Worm (Caenorhabditis elegans) whole organism, L1 larva: Measurements from ENCODE around the gene Y43F8C.16.
A peak's percentile ranks its signal among the peaks of the same experiment; 100 is the strongest.

Experiments
- C16A3.4 ChIP-seq: fragments of 150-350 bp; optimal IDR thresholded peaks from 2 replicates; lab custom pipeline; 2014; ENCODE audit warnings: missing biosample characterization, missing genetic modification characterization
- C34B4.2 ChIP-seq: sonication (generic microtip); optimal IDR thresholded peaks from 2 replicates; lab custom pipeline; 2017; ENCODE audit warnings: mild to moderate bottlenecking, missing genetic modification characterization, missing compliant biosample characterization
- F16B12.6 ChIP-seq: fragments of 150-350 bp; optimal IDR thresholded peaks from 2 replicates; lab custom pipeline; 2014; ENCODE audit warnings: missing biosample characterization, missing genetic modification characterization
- aha-1 ChIP-seq: fragments of 150-350 bp; optimal IDR thresholded peaks from 2 replicates; lab custom pipeline; 2014; ENCODE audit warnings: missing biosample characterization, missing genetic modification characterization
- alr-1 ChIP-seq: fragments of 200-800 bp; sonication (Bioruptor generic); optimal IDR thresholded peaks from 2 replicates; lab custom pipeline; 2018; ENCODE audit warnings: borderline replicate concordance, mild to moderate bottlenecking, missing genetic modification characterization, missing compliant biosample characterization
- blmp-1 ChIP-seq: fragments of 150-350 bp; optimal IDR thresholded peaks from 2 replicates; lab custom pipeline; 2014; ENCODE audit warnings: missing biosample characterization, missing genetic modification characterization
- ceh-82 ChIP-seq, 3 experiments: fragments of 150-350 bp in 1 of 3; sonication (generic microtip) in 2 of 3; optimal IDR thresholded peaks; 2 replicates each; lab custom pipeline; 2014 to 2017; ENCODE audit warnings: missing biosample characterization in 3 of 3, missing genetic modification characterization in 3 of 3
- ceh-90 ChIP-seq: sonication (generic microtip); optimal IDR thresholded peaks from 2 replicates; lab custom pipeline; 2016; ENCODE audit warnings: missing genetic modification characterization, missing compliant biosample characterization
- dsc-1 ChIP-seq: sonication (generic microtip); optimal IDR thresholded peaks from 2 replicates; lab custom pipeline; 2016; ENCODE audit warnings: mild to moderate bottlenecking, missing genetic modification characterization, missing compliant biosample characterization
- efl-1 ChIP-seq, 4 experiments: fragments of 150-350 bp; optimal IDR thresholded peaks in 3 of 4; peaks in 1 of 4; 1 replicate in 1 of 4; 2 replicates in 3 of 4; lab custom pipeline; 2014; ENCODE audit warnings: missing biosample characterization in 2 of 4, missing genetic modification characterization in 2 of 4, missing genetic modification reagents in 2 of 4
- efl-3 ChIP-seq: fragments of 200-800 bp; sonication (Bioruptor generic); optimal IDR thresholded peaks from 2 replicates; lab custom pipeline; 2018; ENCODE audit warnings: mild to moderate bottlenecking, missing genetic modification characterization, missing compliant biosample characterization
- fkh-10 ChIP-seq: sonication (generic microtip); optimal IDR thresholded peaks from 2 replicates; lab custom pipeline; 2017; ENCODE audit warnings: missing biosample characterization, missing genetic modification reagents, missing genetic modification characterization
- fkh-8 ChIP-seq: sonication (generic microtip); optimal IDR thresholded peaks from 2 replicates; lab custom pipeline; 2016; ENCODE audit warnings: mild to moderate bottlenecking, missing genetic modification characterization, missing compliant biosample characterization
- fos-1 ChIP-seq: fragments of 150-350 bp; optimal IDR thresholded peaks from 2 replicates; lab custom pipeline; 2014; ENCODE audit warnings: missing biosample characterization, missing genetic modification characterization
- grh-1 ChIP-seq: fragments of 200-800 bp; sonication (Bioruptor generic); IDR thresholded peaks from 2 replicates; pipeline ENCODE4 v1.3.6; 2022; ENCODE audit warnings: missing genetic modification reagents, missing genetic modification characterization, missing compliant biosample characterization
- hpl-2 ChIP-seq: fragments of 150-350 bp; optimal IDR thresholded peaks from 2 replicates; lab custom pipeline; 2014; ENCODE audit warnings: missing biosample characterization, missing genetic modification reagents, missing genetic modification characterization
- jun-1 ChIP-seq: fragments of 150-350 bp; optimal IDR thresholded peaks from 2 replicates; lab custom pipeline; 2014; ENCODE audit warnings: missing biosample characterization, missing genetic modification reagents, missing genetic modification characterization
- lin-15B ChIP-seq: fragments of 150-350 bp; sonication (generic microtip); optimal IDR thresholded peaks from 3 replicates; lab custom pipeline; 2014; ENCODE audit warnings: missing biosample characterization, missing genetic modification characterization
- lin-35 ChIP-seq, 2 experiments: fragments of 150-350 bp; optimal IDR thresholded peaks; 2 replicates each; lab custom pipeline; 2014; ENCODE audit warnings: missing biosample characterization in 2 of 2, missing genetic modification characterization in 2 of 2, missing genetic modification reagents in 2 of 2
- lsy-2 ChIP-seq, 2 experiments: fragments of 150-350 bp; optimal IDR thresholded peaks; 2 replicates each; lab custom pipeline; 2014; ENCODE audit warnings: missing biosample characterization in 2 of 2, missing genetic modification characterization in 2 of 2
- mdl-1 ChIP-seq, 2 experiments: fragments of 150-350 bp; optimal IDR thresholded peaks; 2 replicates each; lab custom pipeline; 2014 to 2017; ENCODE audit warnings: missing biosample characterization in 2 of 2, missing genetic modification characterization in 2 of 2, inconsistent platforms in 1 of 2
- nhr-19 ChIP-seq: fragments of 200-800 bp; sonication (Bioruptor generic); conservative IDR thresholded peaks from 2 replicates; pipeline ENCODE4 v1.3.6; 2022; ENCODE audit warnings: missing genetic modification characterization, missing compliant biosample characterization
- nhr-20 ChIP-seq: sonication (generic microtip); optimal IDR thresholded peaks from 2 replicates; lab custom pipeline; 2016; ENCODE audit warnings: mild to moderate bottlenecking, missing genetic modification characterization, missing compliant biosample characterization
- nhr-237 ChIP-seq: fragments of 150-350 bp; optimal IDR thresholded peaks from 2 replicates; lab custom pipeline; 2014; ENCODE audit warnings: missing biosample characterization, missing genetic modification characterization
- nhr-28 ChIP-seq: fragments of 150-350 bp; optimal IDR thresholded peaks from 2 replicates; lab custom pipeline; 2014; ENCODE audit warnings: missing biosample characterization, missing genetic modification characterization
- nhr-47 ChIP-seq: sonication (generic microtip); optimal IDR thresholded peaks from 2 replicates; lab custom pipeline; 2016; ENCODE audit warnings: mild to moderate bottlenecking, missing genetic modification characterization, moderate library complexity, missing compliant biosample characterization
- nhr-71 ChIP-seq: sonication (generic microtip); optimal IDR thresholded peaks from 2 replicates; lab custom pipeline; 2016; ENCODE audit warnings: mild to moderate bottlenecking, missing genetic modification characterization, moderate library complexity, missing compliant biosample characterization
- nhr-77 ChIP-seq: fragments of 150-350 bp; optimal IDR thresholded peaks from 2 replicates; lab custom pipeline; 2014; ENCODE audit warnings: missing biosample characterization, missing genetic modification characterization
- nhr-85 ChIP-seq: sonication (generic microtip); peaks from one replicate; lab custom pipeline; 2016; ENCODE audit warnings: missing genetic modification characterization, inconsistent platforms, missing compliant biosample characterization
- rnt-1 ChIP-seq: sonication (generic microtip); optimal IDR thresholded peaks from 2 replicates; lab custom pipeline; 2016; ENCODE audit warnings: mild to moderate bottlenecking, missing genetic modification characterization, moderate library complexity, missing compliant biosample characterization
- skn-1 ChIP-seq: fragments of 150-350 bp; optimal IDR thresholded peaks from 2 replicates; lab custom pipeline; 2014; ENCODE audit warnings: missing biosample characterization, missing genetic modification characterization
- snu-23 ChIP-seq: sonication (generic microtip); optimal IDR thresholded peaks from 2 replicates; lab custom pipeline; 2016; ENCODE audit warnings: missing genetic modification characterization, missing compliant biosample characterization
- swsn-7 ChIP-seq: sonication (generic microtip); optimal IDR thresholded peaks from 2 replicates; lab custom pipeline; 2016; ENCODE audit warnings: missing genetic modification characterization, missing compliant biosample characterization
- tbx-2 ChIP-seq: sonication (generic microtip); optimal IDR thresholded peaks from 2 replicates; lab custom pipeline; 2016; ENCODE audit warnings: missing genetic modification characterization, missing compliant biosample characterization
- unc-130 ChIP-seq: fragments of 150-350 bp; optimal IDR thresholded peaks from 2 replicates; lab custom pipeline; 2017; ENCODE audit warnings: missing biosample characterization, missing genetic modification characterization, inconsistent platforms
- unc-30 ChIP-seq: sonication (generic microtip); optimal IDR thresholded peaks from 2 replicates; lab custom pipeline; 2017; ENCODE audit warnings: missing biosample characterization, missing genetic modification characterization
- unc-62 ChIP-seq: fragments of 150-350 bp; optimal IDR thresholded peaks from 2 replicates; lab custom pipeline; 2014; ENCODE audit warnings: missing biosample characterization, missing genetic modification reagents, missing genetic modification characterization
- unc-86 ChIP-seq: sonication (generic microtip); optimal IDR thresholded peaks from 2 replicates; lab custom pipeline; 2016; ENCODE audit warnings: missing genetic modification characterization, missing compliant biosample characterization
- xbp-1 ChIP-seq: sonication (generic microtip); optimal IDR thresholded peaks from 2 replicates; lab custom pipeline; 2016; ENCODE audit warnings: missing genetic modification characterization, missing compliant biosample characterization
- ztf-11 ChIP-seq, 2 experiments: sonication (generic microtip); optimal IDR thresholded peaks; 2 replicates each; lab custom pipeline; 2016 to 2017; ENCODE audit warnings: missing genetic modification characterization in 2 of 2, missing biosample characterization in 1 of 2, missing compliant biosample characterization in 1 of 2
- ztf-4 ChIP-seq: fragments of 150-350 bp; optimal IDR thresholded peaks from 2 replicates; lab custom pipeline; 2014; ENCODE audit warnings: missing biosample characterization, missing genetic modification characterization

Gene Y43F8C.16

DNA sequence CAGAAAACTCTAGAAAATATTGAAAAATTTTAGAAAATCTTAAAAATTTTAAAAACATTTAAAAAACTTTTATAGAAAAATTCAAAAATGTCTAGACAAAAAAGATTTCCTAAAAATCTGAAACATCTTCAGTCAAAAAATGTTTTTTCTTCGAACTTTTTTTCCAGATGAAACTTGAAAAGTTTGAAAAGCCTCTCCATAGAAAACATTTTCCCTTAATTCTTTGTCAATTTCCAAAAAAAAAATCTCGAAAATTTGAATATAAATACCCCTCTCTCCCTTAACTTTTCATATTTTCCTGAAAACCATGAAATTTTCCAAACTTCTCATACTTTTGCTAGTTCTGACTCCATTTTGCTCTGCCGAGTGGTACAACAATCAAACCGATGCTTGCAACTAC, 13.4 kb upstream of the Y43F8C.16 start, which contains the start of gene Y116F11A.3:
Gene Y116F11A.3 (plus strand): TSS at position 301 of the 400 bp plus-strand sequence.
- no peak for TF ChIP-seq alr-1 (tag; lab: Kevin White, UChicago)
- TF ChIP-seq C16A3.4 (tag; lab: Kevin White, UChicago), result no peak
- no peak for TF ChIP-seq efl-1 (optimal IDR thresholded peaks at IDR 0.05; lab: Kevin White, UChicago)
- TF ChIP-seq efl-1 (GFP tag; optimal IDR thresholded peaks at IDR 0.05 in 1 of 2; lab: Kevin White, UChicago), result no peak
- TF ChIP-seq swsn-7 (tag; lab: Kevin White, UChicago), result no peak
- no peak for TF ChIP-seq efl-3 (GFP tag; lab: Kevin White, UChicago)
- no peak for TF ChIP-seq fos-1 (tag; lab: Kevin White, UChicago)
- no peak for TF ChIP-seq nhr-77 (tag; lab: Kevin White, UChicago)
- no peak for TF ChIP-seq nhr-71 (tag; lab: Kevin White, UChicago)
- no peak for TF ChIP-seq fkh-10 (GFP tag; lab: Kevin White, UChicago)
- TF ChIP-seq, all 84 proteins: peak for 0

DNA sequence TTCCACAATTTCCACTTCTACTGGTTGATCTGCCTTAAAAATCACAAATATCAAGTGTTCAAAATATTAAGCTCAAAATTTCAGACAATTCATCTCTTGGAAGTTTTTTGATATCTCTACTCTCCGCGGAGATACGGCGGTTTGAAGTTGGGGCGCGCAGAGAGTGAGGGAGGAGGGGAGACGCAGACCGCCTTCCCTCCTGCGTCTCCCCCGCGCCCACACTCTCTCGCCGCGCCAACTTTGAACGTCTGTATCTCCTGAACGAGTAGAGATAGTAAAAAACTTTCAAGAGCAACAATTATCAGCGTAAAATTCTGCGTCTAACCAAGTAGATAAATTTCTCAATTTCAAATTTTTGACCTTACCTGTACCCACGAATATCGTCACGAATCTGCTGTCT, 12.7 kb upstream of the Y43F8C.16 start:
- no peak for TF ChIP-seq unc-30 (tag; lab: Kevin White, UChicago)
- TF ChIP-seq unc-62 (GFP tag; lab: Kevin White, UChicago), result no peak
- no peak for TF ChIP-seq C34B4.2 (tag; lab: Kevin White, UChicago)
- no peak for TF ChIP-seq nhr-237
- no peak for TF ChIP-seq hpl-2
- no peak for TF ChIP-seq fkh-8 (tag; lab: Kevin White, UChicago)
- TF ChIP-seq fos-1 (tag; lab: Kevin White, UChicago), result no peak
- no peak for TF ChIP-seq ztf-11 (tag; optimal IDR thresholded peaks at IDR 0.05; lab: Kevin White, UChicago)
- TF ChIP-seq, all 84 proteins: peak for 0

DNA sequence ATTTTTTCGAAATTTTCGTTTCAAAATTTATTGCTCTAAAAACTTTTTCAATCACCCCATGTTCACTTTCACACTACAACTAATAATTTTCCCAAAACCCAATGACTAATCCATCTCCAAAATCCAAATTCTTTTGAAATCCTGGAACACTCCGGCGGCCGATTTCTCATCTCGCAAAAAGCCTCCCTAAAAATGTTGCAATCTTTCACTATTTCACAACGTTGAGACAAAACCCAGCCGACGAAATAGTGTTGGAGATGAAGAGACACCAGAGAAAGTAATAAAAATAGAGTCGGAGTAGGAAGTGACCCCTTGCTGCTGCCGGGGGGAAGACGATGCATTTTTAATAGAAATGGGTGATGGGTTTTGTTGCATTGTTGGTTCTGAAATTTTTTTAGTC, 9.3 kb upstream of the Y43F8C.16 start:
- TF ChIP-seq ceh-82 (tag; optimal IDR thresholded peaks at IDR 0.05; lab: Kevin White, UChicago) (peak in 2 of 3 experiments; percentile 3 to 4), snu-23 (GFP tag; lab: Kevin White, UChicago) (no peak), aha-1 (tag; lab: Kevin White, UChicago) (no peak), blmp-1 (tag; lab: Kevin White, UChicago) (no peak), nhr-47 (tag; lab: Kevin White, UChicago) (no peak), nhr-85 (tag; lab: Kevin White, UChicago) (peak; percentile 31), F16B12.6 (tag; lab: Kevin White, UChicago) (no peak), unc-86 (peak; percentile 19), rnt-1 (tag; lab: Kevin White, UChicago) (peak; percentile 40)

DNA sequence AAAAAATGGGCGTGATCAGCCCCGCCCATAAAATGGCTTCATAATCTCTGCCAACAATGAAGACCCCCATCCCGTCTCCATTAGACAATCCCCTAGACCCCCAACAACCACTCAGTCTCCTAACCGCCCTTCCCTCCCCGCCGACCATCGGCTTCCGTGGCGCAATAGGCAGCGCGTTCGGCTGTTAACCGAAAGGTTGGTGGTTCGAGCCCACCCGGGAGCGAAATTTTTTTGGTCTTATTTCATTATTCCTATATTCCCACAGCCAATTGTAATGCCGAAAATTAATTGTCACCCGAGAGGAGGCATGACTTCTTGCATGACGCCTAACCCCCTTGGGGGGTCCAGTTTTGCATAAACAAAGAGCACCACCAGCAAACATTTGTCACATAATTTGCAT, 7.6 kb upstream of the Y43F8C.16 start:
- peak; percentile 43 for TF ChIP-seq nhr-19 (GFP tag; lab: Robert Waterston, UW)
- peak in 1 of 2 experiments; percentile 10 for TF ChIP-seq lin-35 (GFP tag; optimal IDR thresholded peaks at IDR 0.05; lab: Kevin White, UChicago)
- TF ChIP-seq rnt-1 (tag; lab: Kevin White, UChicago), result peak; percentile 49
- TF ChIP-seq tbx-2 (tag; lab: Kevin White, UChicago), result peak; percentile 1
- TF ChIP-seq jun-1 (tag; lab: Kevin White, UChicago), result no peak
- TF ChIP-seq xbp-1 (tag; lab: Kevin White, UChicago), result no peak
- TF ChIP-seq nhr-20, result no peak
- TF ChIP-seq swsn-7 (tag; lab: Kevin White, UChicago), result peak; percentile 4
- no peak for TF ChIP-seq efl-1 (optimal IDR thresholded peaks at IDR 0.05; lab: Kevin White, UChicago)
- peak in 1 of 2 experiments; percentile 92 for TF ChIP-seq efl-1 (GFP tag; optimal IDR thresholded peaks at IDR 0.05 in 1 of 2; lab: Kevin White, UChicago)
- no peak for TF ChIP-seq lin-15B (tag; lab: Kevin White, UChicago)
- no peak for TF ChIP-seq F16B12.6 (tag; lab: Kevin White, UChicago)
- TF ChIP-seq ceh-90 (tag; lab: Kevin White, UChicago), result no peak
- peak in 1 of 2 experiments; percentile 14 for TF ChIP-seq mdl-1 (tag; optimal IDR thresholded peaks at IDR 0.05; lab: Kevin White, UChicago)
- TF ChIP-seq nhr-28 (tag; lab: Kevin White, UChicago), result no peak
- TF ChIP-seq skn-1 (tag; lab: Kevin White, UChicago), result no peak
- peak; percentile 43 for TF ChIP-seq dsc-1 (tag; lab: Kevin White, UChicago)
- no peak for TF ChIP-seq grh-1
- TF ChIP-seq ceh-82 (tag; optimal IDR thresholded peaks at IDR 0.05; lab: Kevin White, UChicago), result peak in 1 of 3 experiments; percentile 14
- no peak for TF ChIP-seq unc-86
- peak; percentile 5 for TF ChIP-seq unc-130 (tag; lab: Kevin White, UChicago)
- TF ChIP-seq lsy-2 (tag; optimal IDR thresholded peaks at IDR 0.05; lab: Kevin White, UChicago), result peak in 1 of 2 experiments; percentile 36
- TF ChIP-seq ztf-4 (tag; lab: Kevin White, UChicago), result no peak
